Worm (Caenorhabditis elegans) whole organism, L4 larva: ENCODE results near the gene C06E2.5.

ENCODE experiments used
- F10B5.3 ChIP-seq: sonication (generic microtip); optimal IDR thresholded peaks from 2 replicates; lab custom pipeline; 2016; ENCODE audit warnings: mild to moderate bottlenecking, missing genetic modification characterization, missing compliant biosample characterization
- F26F4.8 ChIP-seq: fragments of 200-800 bp; sonication (Bioruptor generic); conservative IDR thresholded peaks from 2 replicates; pipeline ENCODE4 v1.3.6; 2022; ENCODE audit warnings: missing genetic modification characterization, missing compliant biosample characterization
- F49E8.2 ChIP-seq: sonication (generic microtip); optimal IDR thresholded peaks from 2 replicates; lab custom pipeline; 2016; ENCODE audit warnings: missing compliant biosample characterization, mild to moderate bottlenecking, missing genetic modification characterization, borderline replicate concordance
- T26A8.4 ChIP-seq: fragments of 200-800 bp; sonication (Bioruptor generic); IDR thresholded peaks from 2 replicates; pipeline ENCODE4 v1.3.6; 2022; ENCODE audit warnings: missing genetic modification characterization, missing compliant biosample characterization
- Y105C5A.15 ChIP-seq: fragments of 200-800 bp; sonication (Bioruptor generic); IDR thresholded peaks from 2 replicates; pipeline ENCODE4 v1.3.6; 2022; ENCODE audit warnings: missing genetic modification characterization, missing compliant biosample characterization
- Y48G9A.11 ChIP-seq: fragments of 200-800 bp; sonication (Bioruptor generic); IDR thresholded peaks from 2 replicates; pipeline ENCODE4 v1.3.6; 2022; ENCODE audit warnings: missing genetic modification reagents, missing genetic modification characterization, missing compliant biosample characterization
- Y75B8A.6 ChIP-seq: fragments of 200-800 bp; sonication (Bioruptor generic); IDR thresholded peaks from 2 replicates; pipeline ENCODE4 v1.3.6; 2022; ENCODE audit warnings: missing genetic modification reagents, missing genetic modification characterization, missing compliant biosample characterization
- ZK337.2 ChIP-seq: fragments of 200-800 bp; sonication (Bioruptor generic); IDR thresholded peaks from 2 replicates; pipeline ENCODE4 v1.3.6; 2022; ENCODE audit warnings: missing genetic modification reagents, missing genetic modification characterization, missing compliant biosample characterization
- ZK546.5 ChIP-seq, 2 experiments: sonication (generic microtip); optimal IDR thresholded peaks; 2 replicates each; lab custom pipeline; 2017; ENCODE audit warnings: missing biosample characterization in 2 of 2, missing genetic modification characterization in 2 of 2
- ama-1 ChIP-seq: fragments of 150-350 bp; optimal IDR thresholded peaks from 2 replicates; lab custom pipeline; 2014; ENCODE audit warnings: inconsistent platforms, mixed read lengths
- arid-1 ChIP-seq: fragments of 200-800 bp; sonication (Bioruptor generic); conservative IDR thresholded peaks from 2 replicates; pipeline ENCODE4 v1.3.6; 2022; ENCODE audit warnings: missing genetic modification reagents, missing genetic modification characterization, missing compliant biosample characterization
- ceh-20 ChIP-seq: fragments of 200-800 bp; sonication (Bioruptor generic); IDR thresholded peaks from 2 replicates; pipeline ENCODE4 v1.3.6; 2022; ENCODE audit warnings: missing genetic modification reagents, missing genetic modification characterization, missing compliant biosample characterization
- ceh-32 ChIP-seq: sonication (generic microtip); optimal IDR thresholded peaks from 2 replicates; lab custom pipeline; 2016; ENCODE audit warnings: mild to moderate bottlenecking, missing genetic modification characterization, missing compliant biosample characterization; ENCODE audit not compliant: poor library complexity
- cey-2 ChIP-seq: sonication (generic microtip); optimal IDR thresholded peaks from 3 replicates; lab custom pipeline; 2017; ENCODE audit warnings: missing genetic modification characterization, mild to moderate bottlenecking, missing compliant biosample characterization, antibody characterized with exemption, borderline replicate concordance; ENCODE audit not compliant: insufficient read depth
- dmd-6 ChIP-seq: fragments of 200-800 bp; sonication (Bioruptor generic); IDR thresholded peaks from 2 replicates; pipeline ENCODE4 v1.3.6; 2022; ENCODE audit warnings: missing genetic modification reagents, missing genetic modification characterization, missing compliant biosample characterization
- dmd-8 ChIP-seq: fragments of 200-800 bp; sonication (Bioruptor generic); IDR thresholded peaks from 2 replicates; pipeline ENCODE4 v1.3.6; 2022; ENCODE audit warnings: missing genetic modification characterization, missing compliant biosample characterization
- dmd-9 ChIP-seq: fragments of 200-800 bp; sonication (Bioruptor generic); IDR thresholded peaks from 2 replicates; pipeline ENCODE4 v1.3.6; 2022; ENCODE audit warnings: missing genetic modification reagents, missing genetic modification characterization, missing compliant biosample characterization
- dpl-1 ChIP-seq: fragments of 150-350 bp; optimal IDR thresholded peaks from 2 replicates; lab custom pipeline; 2014; ENCODE audit warnings: missing biosample characterization, missing genetic modification reagents, missing genetic modification characterization
- duxl-1 ChIP-seq: sonication (generic microtip); optimal IDR thresholded peaks from 2 replicates; lab custom pipeline; 2016; ENCODE audit warnings: mild to moderate bottlenecking, missing genetic modification characterization, moderate library complexity, missing compliant biosample characterization; ENCODE audit not compliant: poor library complexity
- fkh-10 ChIP-seq: fragments of 150-350 bp; optimal IDR thresholded peaks from 2 replicates; lab custom pipeline; 2014; ENCODE audit warnings: missing biosample characterization, missing genetic modification reagents, missing genetic modification characterization
- gei-8 ChIP-seq: fragments of 200-800 bp; sonication (Bioruptor generic); optimal IDR thresholded peaks from 2 replicates; lab custom pipeline; 2018; ENCODE audit warnings: mild to moderate bottlenecking, missing genetic modification characterization, missing compliant biosample characterization
- hlh-11 ChIP-seq: fragments of 200-800 bp; sonication (Bioruptor generic); optimal IDR thresholded peaks from 2 replicates; lab custom pipeline; 2018; ENCODE audit warnings: mild to moderate bottlenecking, missing genetic modification characterization, missing compliant biosample characterization
- jun-1 ChIP-seq: fragments of 150-350 bp; optimal IDR thresholded peaks from 2 replicates; lab custom pipeline; 2014; ENCODE audit warnings: missing biosample characterization, missing genetic modification reagents, missing genetic modification characterization
- lin-1 ChIP-seq: fragments of 200-800 bp; sonication (Bioruptor generic); IDR thresholded peaks from 2 replicates; pipeline ENCODE4 v1.3.6; 2022; ENCODE audit warnings: missing genetic modification reagents, missing genetic modification characterization, missing compliant biosample characterization
- lin-29 ChIP-seq: fragments of 200-800 bp; sonication (Bioruptor generic); IDR thresholded peaks from 2 replicates; pipeline ENCODE4 v1.3.6; 2022; ENCODE audit warnings: missing genetic modification reagents, missing genetic modification characterization, missing compliant biosample characterization
- lin-38 ChIP-seq: fragments of 200-800 bp; sonication (Bioruptor generic); IDR thresholded peaks from 2 replicates; pipeline ENCODE4 v1.3.6; 2022; ENCODE audit warnings: missing genetic modification reagents, missing genetic modification characterization, missing compliant biosample characterization
- madf-9 ChIP-seq: fragments of 200-800 bp; sonication (Bioruptor generic); conservative IDR thresholded peaks from 2 replicates; pipeline ENCODE4 v1.3.6; 2022; ENCODE audit warnings: missing genetic modification reagents, missing genetic modification characterization, missing compliant biosample characterization
- mdl-1 ChIP-seq, 2 experiments: fragments of 150-350 bp in 1 of 2; sonication (generic microtip) in 1 of 2; optimal IDR thresholded peaks; 2 replicates each; lab custom pipeline; 2014 to 2017; ENCODE audit warnings: missing biosample characterization in 2 of 2, missing genetic modification characterization in 2 of 2
- mep-1 ChIP-seq: fragments of 150-350 bp; sonication (generic microtip); optimal IDR thresholded peaks from 3 replicates; lab custom pipeline; 2014; ENCODE audit warnings: missing biosample characterization, missing genetic modification characterization
- mes-2 ChIP-seq: sonication (generic microtip); optimal IDR thresholded peaks from 2 replicates; lab custom pipeline; 2016; ENCODE audit warnings: missing genotype, mild to moderate bottlenecking, missing genetic modification characterization, missing compliant biosample characterization; ENCODE audit not compliant: poor library complexity, severe bottlenecking
- mxl-3 ChIP-seq: fragments of 200-800 bp; sonication (Bioruptor generic); optimal IDR thresholded peaks from 2 replicates; lab custom pipeline; 2018; ENCODE audit warnings: mild to moderate bottlenecking, missing genetic modification characterization, missing compliant biosample characterization
- nhr-102 ChIP-seq: sonication (generic microtip); optimal IDR thresholded peaks from 2 replicates; lab custom pipeline; 2016; ENCODE audit warnings: mild to moderate bottlenecking, missing genetic modification characterization, moderate library complexity, missing compliant biosample characterization
- nhr-111 ChIP-seq: fragments of 200-800 bp; sonication (Bioruptor generic); optimal IDR thresholded peaks from 2 replicates; lab custom pipeline; 2018; ENCODE audit warnings: mild to moderate bottlenecking, missing genetic modification characterization, missing compliant biosample characterization
- nhr-237 ChIP-seq: sonication (generic microtip); optimal IDR thresholded peaks from 2 replicates; lab custom pipeline; 2017; ENCODE audit warnings: missing biosample characterization, missing genetic modification characterization
- nhr-25 ChIP-seq: sonication (generic microtip); optimal IDR thresholded peaks from 2 replicates; lab custom pipeline; 2017; ENCODE audit warnings: missing genetic modification characterization, mild to moderate bottlenecking, missing compliant biosample characterization, antibody characterized with exemption, moderate library complexity, borderline replicate concordance; ENCODE audit not compliant: insufficient read depth
- nhr-28 ChIP-seq: fragments of 150-350 bp; optimal IDR thresholded peaks from 2 replicates; lab custom pipeline; 2014; ENCODE audit warnings: missing biosample characterization, missing genetic modification characterization
- nhr-41 ChIP-seq: fragments of 200-800 bp; sonication (Bioruptor generic); IDR thresholded peaks from 2 replicates; pipeline ENCODE4 v1.3.6; 2022; ENCODE audit warnings: missing genetic modification reagents, missing genetic modification characterization, missing compliant biosample characterization
- nhr-42 ChIP-seq: fragments of 200-800 bp; sonication (Bioruptor generic); IDR thresholded peaks from 2 replicates; pipeline ENCODE4 v1.3.6; 2022; ENCODE audit warnings: missing genetic modification characterization, missing compliant biosample characterization
- nhr-48 ChIP-seq: sonication (generic microtip); optimal IDR thresholded peaks from 2 replicates; lab custom pipeline; 2016; ENCODE audit warnings: mild to moderate bottlenecking, missing genetic modification characterization, missing compliant biosample characterization
- nhr-76 ChIP-seq: fragments of 150-350 bp; optimal IDR thresholded peaks from 2 replicates; lab custom pipeline; 2014; ENCODE audit warnings: missing biosample characterization, missing genetic modification characterization
- pha-4 ChIP-seq, 2 experiments: fragments of 150-350 bp in 1 of 2; fragments of 200-800 bp in 1 of 2; sonication (Bioruptor generic) in 1 of 2; IDR thresholded peaks in 1 of 2; optimal IDR thresholded peaks in 1 of 2; 2 replicates each; pipeline versions ENCODE4 v1.3.6 to Lab custom; 2014 to 2022; ENCODE audit warnings: missing genetic modification characterization in 2 of 2, missing genetic modification reagents in 2 of 2, missing biosample characterization in 1 of 2, missing compliant biosample characterization in 1 of 2
- rbr-2 ChIP-seq: sonication (generic microtip); optimal IDR thresholded peaks from 2 replicates; lab custom pipeline; 2016; ENCODE audit warnings: missing genotype, missing genetic modification characterization, missing compliant biosample characterization
- set-16 ChIP-seq: fragments of 200-800 bp; sonication (Bioruptor generic); IDR thresholded peaks from 2 replicates; pipeline ENCODE4 v1.3.6; 2022; ENCODE audit warnings: missing genetic modification reagents, missing genetic modification characterization, missing compliant biosample characterization
- snpc-4 ChIP-seq: fragments of 150-350 bp; optimal IDR thresholded peaks from 2 replicates; lab custom pipeline; 2014; ENCODE audit warnings: missing biosample characterization, missing genetic modification characterization
- spr-3 ChIP-seq: fragments of 200-800 bp; sonication (Bioruptor generic); optimal IDR thresholded peaks from 2 replicates; lab custom pipeline; 2018; ENCODE audit warnings: mild to moderate bottlenecking, missing genetic modification characterization, missing compliant biosample characterization
- unc-39 ChIP-seq: sonication (generic microtip); optimal IDR thresholded peaks from 2 replicates; lab custom pipeline; 2017; ENCODE audit warnings: missing biosample characterization, missing genetic modification characterization
- unc-62 ChIP-seq, 3 experiments: fragments of 150-350 bp in 1 of 3; sonication (generic microtip); optimal IDR thresholded peaks in 2 of 3; peaks in 1 of 3; 1 replicate in 1 of 3; 2 replicates in 2 of 3; lab custom pipeline; 2014 to 2017; ENCODE audit warnings: missing biosample characterization in 3 of 3, missing genetic modification characterization in 3 of 3, missing genetic modification reagents in 3 of 3, missing genotype in 1 of 3
- zag-1 ChIP-seq: fragments of 150-350 bp; optimal IDR thresholded peaks from 2 replicates; lab custom pipeline; 2014; ENCODE audit warnings: missing biosample characterization, missing genetic modification characterization

C06E2.5 gene

ce11 chrX:8810908-8811307, 46.8 kb downstream of the C06E2.5 start, which contains the start of gene R04E5.9 (continued):
- TF ChIP-seq unc-62 (GFP tag; optimal IDR thresholded peaks at IDR 0.05 in 1 of 2; lab: Kevin White, UChicago): peak in 1 of 2 experiments; percentile 99
- no peak for TF ChIP-seq unc-62 (tag; optimal IDR thresholded peaks at IDR 0.05; lab: Kevin White, UChicago)
- no peak for TF ChIP-seq F49E8.2 (tag; lab: Kevin White, UChicago)
- peak; percentile 47; the same call in 1 of the 2 replicates for TF ChIP-seq nhr-42 (GFP tag; lab: Robert Waterston, UW)
- peak; percentile 44; the same call in 1 of the 2 replicates for TF ChIP-seq ceh-20 (GFP tag; lab: Robert Waterston, UW)
- TF ChIP-seq gei-8 (GFP tag; lab: Kevin White, UChicago): peak; percentile 31
- peak; percentile 71 for TF ChIP-seq nhr-102 (tag; lab: Kevin White, UChicago)
- TF ChIP-seq spr-3 (GFP tag; lab: Kevin White, UChicago): no peak
- TF ChIP-seq nhr-25 (tag; lab: Kevin White, UChicago): peak; percentile 74
- TF ChIP-seq duxl-1: peak; percentile 46
- TF ChIP-seq ceh-32: no peak
- TF ChIP-seq dmd-9: no peak
- TF ChIP-seq T26A8.4 (GFP tag; lab: Robert Waterston, UW): peak; percentile 78
- TF ChIP-seq dmd-8 (GFP tag; lab: Robert Waterston, UW): no peak
- peak; percentile 98 for TF ChIP-seq mxl-3 (GFP tag; lab: Kevin White, UChicago)
- peak; percentile 78 for TF ChIP-seq mes-2 (tag; lab: Kevin White, UChicago)
- peak in 1 of 2 experiments; percentile 7 for TF ChIP-seq ZK546.5 (tag; optimal IDR thresholded peaks at IDR 0.05; lab: Kevin White, UChicago)
- TF ChIP-seq Y48G9A.11: no peak
- no peak for TF ChIP-seq nhr-76 (tag; lab: Kevin White, UChicago)
- peak; percentile 52 for TF ChIP-seq jun-1
- peak; percentile 94 for TF ChIP-seq nhr-28
- peak; percentile 90 for TF ChIP-seq fkh-10 (GFP tag; lab: Kevin White, UChicago)
- TF ChIP-seq lin-29 (GFP tag; lab: Robert Waterston, UW): no peak
- TF ChIP-seq Y75B8A.6 (GFP tag; lab: Robert Waterston, UW): no peak
- TF ChIP-seq rbr-2 (tag; lab: Kevin White, UChicago): peak; percentile 94
- TF ChIP-seq Y105C5A.15 (GFP tag; lab: Robert Waterston, UW): 0 out of 2 replicates have a peak, but pooled peaks have one; percentile 42
- peak; percentile 96 for TF ChIP-seq hlh-11
- peak; percentile 58; the same call in 1 of the 2 replicates for TF ChIP-seq pha-4 (GFP tag; IDR thresholded peaks at IDR 0.05; lab: Robert Waterston, UW)
- TF ChIP-seq pha-4 (tag; optimal IDR thresholded peaks at IDR 0.05; lab: Kevin White, UChicago): peak; percentile 33
- peak; percentile 71; the same call in 1 of the 2 replicates for TF ChIP-seq madf-9 (GFP tag; lab: Robert Waterston, UW)
- peak; percentile 74 for TF ChIP-seq arid-1
- TF ChIP-seq lin-1 (GFP tag; lab: Robert Waterston, UW): peak; percentile 65; the same call in 1 of the 2 replicates
- no peak for TF ChIP-seq nhr-111 (GFP tag; lab: Kevin White, UChicago)
- no peak for TF ChIP-seq snpc-4 (tag; lab: Kevin White, UChicago)
- TF ChIP-seq nhr-48 (tag; lab: Kevin White, UChicago): peak; percentile 81
- peak; percentile 66; the same call in 1 of the 2 replicates for TF ChIP-seq nhr-41
- no peak for TF ChIP-seq ZK337.2 (GFP tag; lab: Robert Waterston, UW)
- no peak for TF ChIP-seq F26F4.8
- no peak for TF ChIP-seq nhr-237 (tag; lab: Kevin White, UChicago)
- TF ChIP-seq mdl-1 (tag; optimal IDR thresholded peaks at IDR 0.05; lab: Kevin White, UChicago): peak; percentile 87 to 99
- TF ChIP-seq zag-1: no peak
- TF ChIP-seq dpl-1 (GFP tag; lab: Kevin White, UChicago): peak; percentile 49
- peak; percentile 70 for TF ChIP-seq set-16 (GFP tag; lab: Robert Waterston, UW)
- no peak for TF ChIP-seq cey-2
- TF ChIP-seq F10B5.3: no peak
- peak; percentile 50 for TF ChIP-seq ama-1
- TF ChIP-seq lin-38 (GFP tag; lab: Robert Waterston, UW): peak; percentile 57; the same call in 1 of the 2 replicates
- TF ChIP-seq mep-1 (tag; lab: Kevin White, UChicago): peak; percentile 94
- peak; percentile 95 for TF ChIP-seq dmd-6 (GFP tag; lab: Robert Waterston, UW)
- no peak for TF ChIP-seq unc-39 (tag; lab: Kevin White, UChicago)
